Fruit fly (Drosophila melanogaster) whole organism, embryonic: ENCODE results near the gene CG45045.

Source experiments
- Atf-2 ChIP-seq: fragments of 200-800 bp; sonication (Bioruptor generic); optimal IDR thresholded peaks from 2 replicates; lab custom pipeline; 2016; ENCODE audit warnings: missing biosample characterization, missing genetic modification characterization
- Awh ChIP-seq: fragments of 200-800 bp; sonication (Bioruptor generic); IDR thresholded peaks from 2 replicates; pipeline ENCODE4, ENCODE4 v1.3.6; 2022; ENCODE audit warnings: missing biosample characterization, missing genetic modification characterization
- CG10979 ChIP-seq: fragments of 200-800 bp; sonication (Bioruptor generic); optimal IDR thresholded peaks from 2 replicates; lab custom pipeline; 2018; ENCODE audit warnings: missing biosample characterization, mild to moderate bottlenecking, missing genetic modification characterization, moderate library complexity
- CG12769 ChIP-seq: fragments of 200-800 bp; sonication (Bioruptor generic); optimal IDR thresholded peaks from 2 replicates; lab custom pipeline; 2019; ENCODE audit warnings: missing biosample characterization, mild to moderate bottlenecking, missing genetic modification characterization, moderate library complexity
- CG13296 ChIP-seq: fragments of 200-800 bp; sonication (Bioruptor generic); optimal IDR thresholded peaks from 3 replicates; lab custom pipeline; 2018; ENCODE audit warnings: missing biosample characterization, mild to moderate bottlenecking, missing genetic modification characterization
- CG14860 ChIP-seq: fragments of 200-800 bp; sonication (Bioruptor generic); IDR thresholded peaks from 3 replicates; pipeline ENCODE4 v1.3.6; 2022; ENCODE audit warnings: missing biosample characterization, missing genetic modification characterization; ENCODE audit not compliant: partially characterized antibody
- CG15479 ChIP-seq: fragments of 200-800 bp; sonication (Bioruptor generic); optimal IDR thresholded peaks from 3 replicates; lab custom pipeline; 2019; ENCODE audit warnings: missing biosample characterization, mild to moderate bottlenecking, missing genetic modification characterization, moderate library complexity
- CG15696 ChIP-seq: fragments of 200-800 bp; sonication (Bioruptor generic); optimal IDR thresholded peaks from 2 replicates; lab custom pipeline; 2019; ENCODE audit warnings: missing biosample characterization, mild to moderate bottlenecking, missing genetic modification characterization, moderate library complexity
- CG17612 ChIP-seq: fragments of 200-800 bp; sonication (Bioruptor generic); IDR thresholded peaks from 2 replicates; pipeline ENCODE4 v1.3.6; 2022; ENCODE audit warnings: missing biosample characterization, missing genetic modification characterization
- CG1832 ChIP-seq: fragments of 200-800 bp; sonication (Bioruptor generic); optimal IDR thresholded peaks from 2 replicates; lab custom pipeline; 2017; ENCODE audit warnings: missing biosample characterization, mild to moderate bottlenecking, missing genetic modification characterization, inconsistent platforms
- CG2712 ChIP-seq: fragments of 200-800 bp; optimal IDR thresholded peaks from 3 replicates; lab custom pipeline; 2019; ENCODE audit warnings: missing biosample characterization, mild to moderate bottlenecking, missing genetic modification characterization, moderate library complexity
- CG30020 ChIP-seq: fragments of 200-800 bp; optimal IDR thresholded peaks from 2 replicates; lab custom pipeline; 2019; ENCODE audit warnings: missing biosample characterization, mild to moderate bottlenecking, missing genetic modification characterization, moderate library complexity
- CG3281 ChIP-seq: fragments of 200-800 bp; sonication (Bioruptor generic); optimal IDR thresholded peaks from 3 replicates; lab custom pipeline; 2017; ENCODE audit warnings: missing biosample characterization, mild to moderate bottlenecking, missing genetic modification characterization
- CG33213 ChIP-seq: fragments of 200-800 bp; sonication (Bioruptor generic); optimal IDR thresholded peaks from 3 replicates; lab custom pipeline; 2016; ENCODE audit warnings: missing biosample characterization, missing genetic modification characterization
- CG33557 ChIP-seq: fragments of 200-800 bp; sonication (Bioruptor generic); optimal IDR thresholded peaks from 2 replicates; lab custom pipeline; 2019; ENCODE audit warnings: missing biosample characterization, mild to moderate bottlenecking, missing genetic modification characterization, moderate library complexity
- CG4404 ChIP-seq: fragments of 200-800 bp; sonication (Bioruptor generic); IDR thresholded peaks from 2 replicates; pipeline ENCODE4 v1.3.6; 2022; ENCODE audit warnings: missing biosample characterization, missing genetic modification characterization
- CG6791 ChIP-seq: fragments of 200-800 bp; sonication (Bioruptor generic); IDR thresholded peaks from 3 replicates; pipeline ENCODE4 v1.3.6; 2022; ENCODE audit warnings: missing biosample characterization, missing genetic modification characterization; ENCODE audit not compliant: partially characterized antibody
- CG7963 ChIP-seq: fragments of 200-800 bp; sonication (Bioruptor generic); IDR thresholded peaks from 3 replicates; pipeline ENCODE4 v1.3.6; 2022; ENCODE audit warnings: missing biosample characterization, missing genetic modification characterization; ENCODE audit not compliant: partially characterized antibody
- CG8924 ChIP-seq: fragments of 200-800 bp; optimal IDR thresholded peaks from 3 replicates; lab custom pipeline; 2019; ENCODE audit warnings: missing biosample characterization, mild to moderate bottlenecking, missing genetic modification characterization, moderate library complexity
- Ets97D ChIP-seq: fragments of 200-800 bp; sonication (Bioruptor generic); optimal IDR thresholded peaks from 3 replicates; lab custom pipeline; 2016; ENCODE audit warnings: missing biosample characterization, missing genetic modification characterization
- HLH4C ChIP-seq: fragments of 200-800 bp; sonication (Bioruptor generic); IDR thresholded peaks from 3 replicates; pipeline ENCODE4 v1.3.6; 2022; ENCODE audit warnings: missing biosample characterization, missing genetic modification characterization; ENCODE audit not compliant: partially characterized antibody
- Hey ChIP-seq: fragments of 200-800 bp; sonication (Bioruptor generic); optimal IDR thresholded peaks from 3 replicates; lab custom pipeline; 2018; ENCODE audit warnings: missing biosample characterization, mild to moderate bottlenecking, missing genetic modification characterization
- Hr78 ChIP-seq, 2 experiments: fragments of 200-800 bp in 1 of 2; fragments of >200 bp in 1 of 2; sonication (Bioruptor generic) in 1 of 2; optimal IDR thresholded peaks; 2 replicates each; lab custom pipeline; 2017 to 2019; ENCODE audit warnings: missing biosample characterization in 2 of 2, missing genetic modification characterization in 2 of 2, mild to moderate bottlenecking in 1 of 2, moderate library complexity in 1 of 2
- Nf-YA ChIP-seq: fragments of 200-800 bp; sonication (Bioruptor generic); IDR thresholded peaks from 2 replicates; pipeline ENCODE4 v1.3.6; 2022; ENCODE audit warnings: missing biosample characterization, missing genetic modification characterization
- Oaz ChIP-seq: fragments of 200-800 bp; sonication (Bioruptor generic); IDR thresholded peaks from 2 replicates; pipeline ENCODE4 v1.3.6; 2022; ENCODE audit warnings: missing biosample characterization, missing genetic modification characterization
- PHDP ChIP-seq: fragments of 200-800 bp; sonication (Bioruptor generic); optimal IDR thresholded peaks from 3 replicates; lab custom pipeline; 2018; ENCODE audit warnings: missing biosample characterization, mild to moderate bottlenecking, missing genetic modification characterization, moderate library complexity
- Ravus ChIP-seq: fragments of 200-800 bp; sonication (Bioruptor generic); IDR thresholded peaks from 2 replicates; pipeline ENCODE4 v1.3.6; 2022; ENCODE audit warnings: missing biosample characterization, missing genetic modification characterization
- Rfx ChIP-seq: fragments of 200-800 bp; sonication (Bioruptor generic); IDR thresholded peaks from 2 replicates; pipeline ENCODE4 v1.3.6; 2022; ENCODE audit warnings: missing biosample characterization, missing genetic modification characterization
- Sin3A ChIP-seq: fragments of >200 bp; optimal IDR thresholded peaks from 2 replicates; lab custom pipeline; 2018
- Sox102F ChIP-seq: fragments of 200-800 bp; sonication (Bioruptor generic); optimal IDR thresholded peaks from 2 replicates; lab custom pipeline; 2018; ENCODE audit warnings: missing biosample characterization, mild to moderate bottlenecking, missing genetic modification characterization, moderate library complexity
- Xrp1 ChIP-seq: fragments of 200-800 bp; sonication (Bioruptor generic); IDR thresholded peaks from 2 replicates; pipeline ENCODE4 v1.3.6; 2022; ENCODE audit warnings: missing biosample characterization, missing genetic modification characterization
- ato ChIP-seq: fragments of 200-800 bp; sonication (Bioruptor generic); IDR thresholded peaks from 2 replicates; pipeline ENCODE4 v1.3.6; 2022; ENCODE audit warnings: missing biosample characterization, missing genetic modification characterization; ENCODE audit not compliant: partially characterized antibody
- chn ChIP-seq: fragments of 200-800 bp; sonication (Bioruptor generic); optimal IDR thresholded peaks from 2 replicates; lab custom pipeline; 2016; ENCODE audit warnings: missing biosample characterization, missing genetic modification characterization
- cwo ChIP-seq: fragments of 200-800 bp; sonication (Bioruptor generic); optimal IDR thresholded peaks from 3 replicates; lab custom pipeline; 2017; ENCODE audit warnings: missing biosample characterization, missing genetic modification characterization, mild to moderate bottlenecking, moderate library complexity, missing genetic modification reagents
- en ChIP-seq: fragments of 200-800 bp; sonication (Bioruptor generic); optimal IDR thresholded peaks from 2 replicates; lab custom pipeline; 2016; ENCODE audit warnings: missing biosample characterization, missing genetic modification characterization
- esg ChIP-seq: fragments of 200-800 bp; sonication (Bioruptor generic); conservative IDR thresholded peaks from 2 replicates; pipeline ENCODE4 v1.3.6; 2022; ENCODE audit warnings: missing biosample characterization, missing genetic modification characterization
- gem ChIP-seq: fragments of 200-800 bp; sonication (Bioruptor generic); optimal IDR thresholded peaks from 2 replicates; lab custom pipeline; 2019; ENCODE audit warnings: missing biosample characterization, mild to moderate bottlenecking, missing genetic modification characterization, moderate library complexity
- gsb ChIP-seq: fragments of 200-800 bp; sonication (Bioruptor generic); IDR thresholded peaks from 2 replicates; pipeline ENCODE4 v1.3.6; 2022; ENCODE audit warnings: missing biosample characterization, missing genetic modification characterization
- h ChIP-seq: fragments of >200 bp; optimal IDR thresholded peaks from 2 replicates; lab custom pipeline; 2017
- hb ChIP-seq: fragments of 200-800 bp; sonication (Bioruptor generic); IDR thresholded peaks from 3 replicates; pipeline ENCODE4 v1.3.6; 2022; ENCODE audit warnings: missing biosample characterization, missing genetic modification characterization; ENCODE audit not compliant: partially characterized antibody
- ind ChIP-seq: fragments of 200-800 bp; sonication (Bioruptor generic); optimal IDR thresholded peaks from 3 replicates; lab custom pipeline; 2016; ENCODE audit warnings: missing biosample characterization, missing genetic modification characterization
- inv ChIP-seq: fragments of 200-800 bp; sonication (Bioruptor generic); IDR thresholded peaks from 2 replicates; pipeline ENCODE4 v1.3.6; 2022; ENCODE audit warnings: missing biosample characterization, missing genetic modification characterization; ENCODE audit not compliant: partially characterized antibody
- mld ChIP-seq: fragments of 200-800 bp; sonication (Bioruptor generic); IDR thresholded peaks from 3 replicates; pipeline ENCODE4 v1.3.6; 2022; ENCODE audit warnings: missing biosample characterization, missing genetic modification characterization; ENCODE audit not compliant: partially characterized antibody
- nom ChIP-seq: fragments of 200-800 bp; sonication (Bioruptor generic); optimal IDR thresholded peaks from 2 replicates; lab custom pipeline; 2017; ENCODE audit warnings: missing biosample characterization, missing genetic modification characterization, mild to moderate bottlenecking, moderate library complexity, missing genetic modification reagents
- org-1 ChIP-seq: fragments of 200-800 bp; sonication (Bioruptor generic); optimal IDR thresholded peaks from 2 replicates; lab custom pipeline; 2017; ENCODE audit warnings: missing biosample characterization, missing genetic modification characterization
- scrt ChIP-seq: fragments of 200-800 bp; sonication (Bioruptor generic); optimal IDR thresholded peaks from 2 replicates; lab custom pipeline; 2018; ENCODE audit warnings: missing biosample characterization, mild to moderate bottlenecking, missing genetic modification characterization, moderate library complexity
- sens ChIP-seq: fragments of 200-800 bp; sonication (Bioruptor generic); peaks from one replicate; lab custom pipeline; 2016; ENCODE audit warnings: missing biosample characterization, missing genetic modification characterization
- tio ChIP-seq: fragments of 200-800 bp; sonication (Bioruptor generic); optimal IDR thresholded peaks from 2 replicates; lab custom pipeline; 2017; ENCODE audit warnings: missing biosample characterization, missing genetic modification characterization, inconsistent platforms
- wdn ChIP-seq: fragments of 200-800 bp; sonication (Bioruptor generic); IDR thresholded peaks from 2 replicates; pipeline ENCODE4 v1.3.6; 2022; ENCODE audit warnings: missing biosample characterization, missing genetic modification characterization
- zen2 ChIP-seq: fragments of 200-800 bp; sonication (Bioruptor generic); IDR thresholded peaks from 3 replicates; pipeline ENCODE4 v1.3.6; 2022; ENCODE audit warnings: missing biosample characterization, missing genetic modification characterization; ENCODE audit not compliant: partially characterized antibody

The CG45045 gene

DNA sequence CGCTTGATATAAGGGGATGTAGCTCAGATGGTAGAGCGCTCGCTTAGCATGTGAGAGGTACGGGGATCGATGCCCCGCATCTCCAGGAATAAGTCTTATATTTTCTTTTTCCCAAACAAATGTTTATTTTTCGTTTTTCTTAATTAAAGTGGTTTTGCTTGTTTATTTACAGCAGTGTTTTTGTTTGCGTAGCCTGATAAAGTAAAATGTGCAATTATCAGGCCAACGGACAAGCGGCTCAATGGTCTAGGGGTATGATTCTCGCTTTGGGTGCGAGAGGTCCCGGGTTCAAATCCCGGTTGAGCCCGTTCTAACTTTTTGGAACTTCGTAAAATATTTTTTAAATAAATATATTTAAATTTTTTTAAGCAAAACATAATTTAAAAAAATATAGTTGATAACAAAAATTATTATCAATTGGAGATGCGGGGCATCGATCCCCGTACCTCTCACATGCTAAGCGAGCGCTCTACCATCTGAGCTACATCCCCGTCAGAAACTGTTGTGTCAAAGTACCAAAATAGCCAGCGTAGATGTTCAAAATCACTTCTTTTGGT lies 47.6 kb upstream of the CG45045 start (continued):
- TF ChIP-seq Awh (GFP tag; lab: Robert Waterston, UW) = no peak
- TF ChIP-seq gem (tag; lab: Kevin White, UChicago) = peak; percentile 8
- TF ChIP-seq nom (GFP tag; lab: Kevin White, UChicago) = peak; percentile 96
- no peak for TF ChIP-seq CG1832 (GFP tag; lab: Kevin White, UChicago)
- TF ChIP-seq h (lab: Kevin White, UChicago) = no peak
- TF ChIP-seq tio (GFP tag; lab: Kevin White, UChicago) = no peak
- no peak for TF ChIP-seq CG4404 (GFP tag; lab: Robert Waterston, UW)
- peak; percentile 41 for TF ChIP-seq CG2712
- no peak for TF ChIP-seq Hey (tag; lab: Kevin White, UChicago)
- TF ChIP-seq CG14860 (GFP tag; lab: Robert Waterston, UW) = peak; percentile 89
- peak; percentile 15 for TF ChIP-seq scrt (GFP tag; lab: Kevin White, UChicago)
- TF ChIP-seq Ets97D = no peak
- no peak for TF ChIP-seq en
- peak; percentile 89 for TF ChIP-seq HLH4C (GFP tag; lab: Robert Waterston, UW)
- TF ChIP-seq hb (GFP tag; lab: Robert Waterston, UW) = peak; percentile 81; the same call in 2 of the 3 replicates
- TF ChIP-seq Nf-YA (GFP tag; lab: Robert Waterston, UW) = no peak
- TF ChIP-seq Hr78 (GFP tag; optimal IDR thresholded peaks at IDR 0.05; lab: Kevin White, UChicago) = peak in 1 of 2 experiments; percentile 0
- TF ChIP-seq esg (GFP tag; lab: Robert Waterston, UW) = no peak
- TF ChIP-seq inv (GFP tag; lab: Robert Waterston, UW) = peak; percentile 59; the same call in 1 of the 2 replicates
- TF ChIP-seq wdn (GFP tag; lab: Robert Waterston, UW) = no peak
- TF ChIP-seq ato (GFP tag; lab: Robert Waterston, UW) = peak; percentile 90
- TF ChIP-seq Sin3A (lab: Kevin White, UChicago) = no peak
- peak; percentile 85 for TF ChIP-seq CG7963 (GFP tag; lab: Robert Waterston, UW)
- no peak for TF ChIP-seq CG33213
- peak; percentile 40; the same call in 1 of the 2 replicates for TF ChIP-seq Xrp1 (GFP tag; lab: Robert Waterston, UW)
- peak; percentile 60 for TF ChIP-seq CG6791 (GFP tag; lab: Robert Waterston, UW)
- TF ChIP-seq CG10979 (tag; lab: Kevin White, UChicago) = peak; percentile 31
- no peak for TF ChIP-seq Rfx
- TF ChIP-seq CG33557 (GFP tag; lab: Kevin White, UChicago) = peak; percentile 24
- peak; percentile 57 for TF ChIP-seq CG8924
- no peak for TF ChIP-seq Ravus (GFP tag; lab: Robert Waterston, UW)
- peak; percentile 8 for TF ChIP-seq CG15696 (tag; lab: Kevin White, UChicago)
- TF ChIP-seq CG3281 (GFP tag; lab: Kevin White, UChicago) = peak; percentile 18
- no peak for TF ChIP-seq CG17612 (GFP tag; lab: Robert Waterston, UW)
- no peak for TF ChIP-seq CG12769 (tag; lab: Kevin White, UChicago)
- no peak for TF ChIP-seq gsb (GFP tag; lab: Robert Waterston, UW)
- TF ChIP-seq CG13296 = peak; percentile 46
- TF ChIP-seq sens (GFP tag; lab: Kevin White, UChicago) = peak; percentile 82
- no peak for TF ChIP-seq CG30020 (tag; lab: Kevin White, UChicago)
- peak; percentile 56 for TF ChIP-seq zen2 (GFP tag; lab: Robert Waterston, UW)
- TF ChIP-seq Oaz = no peak
- no peak for TF ChIP-seq ind (GFP tag; lab: Kevin White, UChicago)
- TF ChIP-seq mld (GFP tag; lab: Robert Waterston, UW) = peak; percentile 94
- TF ChIP-seq Sox102F (GFP tag; lab: Kevin White, UChicago) = no peak
- no peak for TF ChIP-seq cwo (GFP tag; lab: Kevin White, UChicago)
- no peak for TF ChIP-seq CG15479 (GFP tag; lab: Kevin White, UChicago)
- no peak for TF ChIP-seq org-1 (GFP tag; lab: Kevin White, UChicago)
- TF ChIP-seq Atf-2 (GFP tag; lab: Kevin White, UChicago) = no peak
- no peak for TF ChIP-seq chn (GFP tag; lab: Kevin White, UChicago)
- peak; percentile 19 for TF ChIP-seq PHDP
